Fruit fly (Drosophila melanogaster) whole organism, embryonic: ENCODE results near the gene CG15296.

ENCODE experiments used
- Asciz ChIP-seq: fragments of 200-800 bp; sonication (Bioruptor generic); optimal IDR thresholded peaks from 2 replicates; lab custom pipeline; 2017; ENCODE audit warnings: missing biosample characterization, mild to moderate bottlenecking, missing genetic modification characterization, missing genetic modification reagents
- Awh ChIP-seq: fragments of 200-800 bp; sonication (Bioruptor generic); IDR thresholded peaks from 2 replicates; pipeline ENCODE4, ENCODE4 v1.3.6; 2022; ENCODE audit warnings: missing biosample characterization, missing genetic modification characterization
- CG11085 ChIP-seq: fragments of 200-800 bp; sonication (Bioruptor generic); IDR thresholded peaks from 2 replicates; pipeline ENCODE4 v1.3.6; 2022; ENCODE audit warnings: missing biosample characterization, missing genetic modification characterization
- CG11456 ChIP-seq: fragments of 200-800 bp; sonication (Bioruptor generic); IDR thresholded peaks from 3 replicates; pipeline ENCODE4 v1.3.6; 2022; ENCODE audit warnings: missing biosample characterization, missing genetic modification characterization
- CG11504 ChIP-seq: fragments of 200-800 bp; sonication (Bioruptor generic); optimal IDR thresholded peaks from 3 replicates; lab custom pipeline; 2019; ENCODE audit warnings: missing biosample characterization, mild to moderate bottlenecking, missing genetic modification characterization, moderate library complexity
- CG13424 ChIP-seq: fragments of 200-800 bp; sonication (Bioruptor generic); optimal IDR thresholded peaks from 2 replicates; lab custom pipeline; 2019; ENCODE audit warnings: missing biosample characterization, mild to moderate bottlenecking, missing genetic modification characterization, moderate library complexity
- CG14710 ChIP-seq: fragments of 200-800 bp; sonication (Bioruptor generic); optimal IDR thresholded peaks from 3 replicates; lab custom pipeline; 2019; ENCODE audit warnings: missing biosample characterization, mild to moderate bottlenecking, missing genetic modification characterization, moderate library complexity
- CG15011 ChIP-seq: fragments of 200-800 bp; sonication (Bioruptor generic); optimal IDR thresholded peaks from 3 replicates; lab custom pipeline; 2018; ENCODE audit warnings: missing biosample characterization, mild to moderate bottlenecking, missing genetic modification characterization
- CG15601 ChIP-seq: fragments of 200-800 bp; sonication (Bioruptor generic); optimal IDR thresholded peaks from 3 replicates; lab custom pipeline; 2019; ENCODE audit warnings: missing biosample characterization, mild to moderate bottlenecking, missing genetic modification characterization, moderate library complexity
- CG17912 ChIP-seq: fragments of 200-800 bp; sonication (Bioruptor generic); optimal IDR thresholded peaks from 2 replicates; lab custom pipeline; 2018; ENCODE audit warnings: missing biosample characterization, mild to moderate bottlenecking, missing genetic modification characterization
- CG33213 ChIP-seq: fragments of 200-800 bp; sonication (Bioruptor generic); optimal IDR thresholded peaks from 3 replicates; lab custom pipeline; 2016; ENCODE audit warnings: missing biosample characterization, missing genetic modification characterization
- CG34376 ChIP-seq: fragments of 200-800 bp; sonication (Bioruptor generic); optimal IDR thresholded peaks from 2 replicates; lab custom pipeline; 2018; ENCODE audit warnings: missing biosample characterization, mild to moderate bottlenecking, missing genetic modification characterization
- CG6689 ChIP-seq: fragments of 200-800 bp; sonication (Bioruptor generic); IDR thresholded peaks from 2 replicates; pipeline ENCODE4 v1.3.6; 2022; ENCODE audit warnings: missing biosample characterization, missing genetic modification characterization
- CG6813 ChIP-seq: fragments of 200-800 bp; sonication (Bioruptor generic); optimal IDR thresholded peaks from 2 replicates; lab custom pipeline; 2017; ENCODE audit warnings: missing biosample characterization, missing genetic modification characterization, mild to moderate bottlenecking, moderate library complexity, missing genetic modification reagents
- CG7839 ChIP-seq: fragments of 200-800 bp; sonication (Bioruptor generic); optimal IDR thresholded peaks from 3 replicates; lab custom pipeline; 2018; ENCODE audit warnings: missing biosample characterization, mild to moderate bottlenecking, missing genetic modification characterization, moderate library complexity
- CG8290 ChIP-seq, 3 experiments: fragments of 200-800 bp; sonication (Bioruptor generic); optimal IDR thresholded peaks; 2 replicates each; lab custom pipeline; 2016 to 2019; ENCODE audit warnings: missing biosample characterization in 3 of 3, missing genetic modification characterization in 3 of 3, mild to moderate bottlenecking in 2 of 3, moderate library complexity in 1 of 3
- CG8359 ChIP-seq: fragments of 200-800 bp; sonication (Bioruptor generic); optimal IDR thresholded peaks from 2 replicates; lab custom pipeline; 2017; ENCODE audit warnings: missing biosample characterization, mild to moderate bottlenecking, missing genetic modification characterization, borderline replicate concordance
- CG9609 ChIP-seq: fragments of 200-800 bp; sonication (Bioruptor generic); optimal IDR thresholded peaks from 3 replicates; lab custom pipeline; 2016; ENCODE audit warnings: missing biosample characterization, missing genetic modification characterization
- CG9797 ChIP-seq: fragments of 200-800 bp; sonication (Bioruptor generic); optimal IDR thresholded peaks from 3 replicates; lab custom pipeline; 2018; ENCODE audit warnings: missing biosample characterization, mild to moderate bottlenecking, missing genetic modification characterization
- Chrac-16 ChIP-seq: fragments of 200-800 bp; sonication (Bioruptor generic); optimal IDR thresholded peaks from 3 replicates; lab custom pipeline; 2016; ENCODE audit warnings: missing biosample characterization, missing genetic modification characterization
- Dad ChIP-seq: fragments of 200-800 bp; sonication (Bioruptor generic); optimal IDR thresholded peaks from 3 replicates; lab custom pipeline; 2016; ENCODE audit warnings: missing biosample characterization, missing genetic modification characterization
- Dip2 ChIP-seq: fragments of 200-800 bp; sonication (Bioruptor generic); IDR thresholded peaks from 2 replicates; pipeline ENCODE4 v1.3.6; 2022; ENCODE audit warnings: missing biosample characterization, missing genetic modification characterization
- E2f1 ChIP-seq: fragments of 200-800 bp; sonication (Bioruptor generic); IDR thresholded peaks from 2 replicates; pipeline ENCODE4 v1.3.6; 2022; ENCODE audit warnings: missing biosample characterization, missing genetic modification characterization
- ERR ChIP-seq: fragments of 200-800 bp; sonication (Bioruptor generic); optimal IDR thresholded peaks from 2 replicates; lab custom pipeline; 2016; ENCODE audit warnings: missing biosample characterization, missing genetic modification characterization
- HLH54F ChIP-seq: fragments of 200-800 bp; sonication (Bioruptor generic); optimal IDR thresholded peaks from 3 replicates; lab custom pipeline; 2016; ENCODE audit warnings: missing biosample characterization, missing genetic modification characterization
- Hmx ChIP-seq: fragments of 200-800 bp; sonication (Bioruptor generic); optimal IDR thresholded peaks from 2 replicates; lab custom pipeline; 2016; ENCODE audit warnings: missing biosample characterization, missing genetic modification characterization
- Kr ChIP-seq: fragments of 200-800 bp; sonication (Bioruptor generic); optimal IDR thresholded peaks from 2 replicates; lab custom pipeline; 2017; ENCODE audit warnings: missing biosample characterization, mild to moderate bottlenecking, missing genetic modification characterization
- NC2α ChIP-seq: fragments of 200-800 bp; sonication (Bioruptor generic); optimal IDR thresholded peaks from 2 replicates; lab custom pipeline; 2016; ENCODE audit warnings: missing biosample characterization, missing genetic modification characterization
- Nf-YB ChIP-seq: fragments of 200-800 bp; sonication (Bioruptor generic); optimal IDR thresholded peaks from 3 replicates; lab custom pipeline; 2019; ENCODE audit warnings: missing biosample characterization, mild to moderate bottlenecking, missing genetic modification characterization, moderate library complexity
- PHDP ChIP-seq: fragments of 200-800 bp; sonication (Bioruptor generic); optimal IDR thresholded peaks from 3 replicates; lab custom pipeline; 2018; ENCODE audit warnings: missing biosample characterization, mild to moderate bottlenecking, missing genetic modification characterization, moderate library complexity
- Scr ChIP-seq: fragments of 200-800 bp; sonication (Bioruptor generic); IDR thresholded peaks from 2 replicates; pipeline ENCODE4 v1.3.6; 2022; ENCODE audit warnings: missing biosample characterization, missing genetic modification characterization; ENCODE audit not compliant: partially characterized antibody
- Trl ChIP-seq, 3 experiments: fragments of >200 bp in 2 of 3; fragments of 200-800 bp in 1 of 3; sonication (Bioruptor generic) in 1 of 3; optimal IDR thresholded peaks; 2 replicates in 1 of 3; 3 replicates in 2 of 3; lab custom pipeline; 2016 to 2017; ENCODE audit warnings: missing biosample characterization in 1 of 3, missing genetic modification characterization in 1 of 3
- Xrp1 ChIP-seq: fragments of 200-800 bp; sonication (Bioruptor generic); IDR thresholded peaks from 2 replicates; pipeline ENCODE4 v1.3.6; 2022; ENCODE audit warnings: missing biosample characterization, missing genetic modification characterization
- ab ChIP-seq: fragments of 200-800 bp; sonication (Bioruptor generic); optimal IDR thresholded peaks from 2 replicates; lab custom pipeline; 2016; ENCODE audit warnings: missing biosample characterization, missing genetic modification characterization
- ato ChIP-seq: fragments of 200-800 bp; sonication (Bioruptor generic); IDR thresholded peaks from 2 replicates; pipeline ENCODE4 v1.3.6; 2022; ENCODE audit warnings: missing biosample characterization, missing genetic modification characterization; ENCODE audit not compliant: partially characterized antibody
- da ChIP-seq: fragments of 200-800 bp; sonication (Bioruptor generic); optimal IDR thresholded peaks from 2 replicates; lab custom pipeline; 2016; ENCODE audit warnings: missing biosample characterization, missing genetic modification characterization
- fd102C ChIP-seq: fragments of 200-800 bp; sonication (Bioruptor generic); optimal IDR thresholded peaks from 2 replicates; lab custom pipeline; 2018; ENCODE audit warnings: missing biosample characterization, mild to moderate bottlenecking, missing genetic modification characterization, moderate library complexity
- ftz-f1 ChIP-seq: fragments of 200-800 bp; sonication (Bioruptor generic); optimal IDR thresholded peaks from 2 replicates; lab custom pipeline; 2016; ENCODE audit warnings: missing biosample characterization, missing genetic modification characterization
- nerfin-2 ChIP-seq: fragments of 200-800 bp; sonication (Bioruptor generic); IDR thresholded peaks from 2 replicates; pipeline ENCODE4 v1.3.6; 2022; ENCODE audit warnings: missing biosample characterization, missing genetic modification characterization; ENCODE audit not compliant: partially characterized antibody
- org-1 ChIP-seq: fragments of 200-800 bp; sonication (Bioruptor generic); optimal IDR thresholded peaks from 2 replicates; lab custom pipeline; 2017; ENCODE audit warnings: missing biosample characterization, missing genetic modification characterization
- pb ChIP-seq: fragments of 200-800 bp; sonication (Bioruptor generic); optimal IDR thresholded peaks from 3 replicates; lab custom pipeline; 2016; ENCODE audit warnings: missing biosample characterization, missing genetic modification characterization
- slou ChIP-seq: fragments of 200-800 bp; sonication (Bioruptor generic); optimal IDR thresholded peaks from 3 replicates; lab custom pipeline; 2016; ENCODE audit warnings: missing biosample characterization, missing genetic modification characterization
- tll ChIP-seq, 2 experiments: fragments of 200-800 bp in 1 of 2; fragments of >200 bp in 1 of 2; sonication (Bioruptor generic) in 1 of 2; optimal IDR thresholded peaks; 2 replicates each; lab custom pipeline; 2017 to 2019; ENCODE audit warnings: missing biosample characterization in 2 of 2, missing genetic modification characterization in 2 of 2, mild to moderate bottlenecking in 1 of 2, moderate library complexity in 1 of 2
- toy ChIP-seq: fragments of 200-800 bp; sonication (Bioruptor generic); IDR thresholded peaks from 2 replicates; pipeline ENCODE4 v1.3.6; 2022; ENCODE audit warnings: missing biosample characterization, missing genetic modification characterization
- ttk ChIP-seq: fragments of 200-800 bp; sonication (Bioruptor generic); IDR thresholded peaks from 2 replicates; pipeline ENCODE4 v2.1.2; 2022; ENCODE audit warnings: missing biosample characterization, missing genetic modification characterization
- tup ChIP-seq: fragments of 200-800 bp; sonication (Bioruptor generic); optimal IDR thresholded peaks from 2 replicates; lab custom pipeline; 2016; ENCODE audit warnings: missing biosample characterization, mild to moderate bottlenecking, missing genetic modification characterization, moderate library complexity
- wek ChIP-seq: fragments of 200-800 bp; sonication (Bioruptor generic); optimal IDR thresholded peaks from 3 replicates; lab custom pipeline; 2018; ENCODE audit warnings: missing biosample characterization, mild to moderate bottlenecking, missing genetic modification characterization, moderate library complexity
- zen2 ChIP-seq: fragments of 200-800 bp; sonication (Bioruptor generic); IDR thresholded peaks from 3 replicates; pipeline ENCODE4 v1.3.6; 2022; ENCODE audit warnings: missing biosample characterization, missing genetic modification characterization; ENCODE audit not compliant: partially characterized antibody

Gene CG15296

DNA sequence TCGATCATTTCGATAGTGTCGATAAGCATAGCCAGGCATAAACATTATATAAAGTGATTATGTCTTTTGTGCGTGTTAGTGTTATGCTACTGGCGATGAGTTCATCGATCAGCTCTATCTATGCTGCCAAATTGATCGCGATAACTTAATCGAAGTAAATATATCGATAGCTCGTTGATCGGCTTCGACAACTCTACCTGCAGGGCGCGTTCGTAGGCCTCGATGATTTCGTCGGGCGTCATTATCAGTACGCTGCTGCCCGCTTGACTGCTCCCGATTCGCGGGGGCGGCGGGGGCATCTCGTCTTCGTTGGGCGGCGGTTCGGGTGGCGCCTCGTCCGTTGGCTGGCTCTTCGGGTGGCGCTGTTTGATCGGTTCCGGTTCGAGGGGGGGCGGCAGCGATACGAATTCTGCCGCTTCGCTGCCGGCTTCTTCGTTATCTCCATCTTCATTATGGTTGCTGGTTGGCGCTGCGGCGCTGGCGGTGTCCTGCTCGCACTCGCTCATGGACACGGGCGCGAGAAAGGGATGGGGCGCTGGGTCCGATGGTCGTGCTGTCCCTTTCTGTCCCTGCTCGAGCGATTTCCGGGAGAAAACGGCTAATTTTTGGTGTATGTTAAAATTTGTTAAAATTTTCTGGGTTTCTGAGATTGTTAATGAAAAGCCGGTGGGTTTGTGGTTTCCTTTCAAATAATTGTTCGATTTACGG, 35.8 kb upstream of the CG15296 start, which contains the start of gene CG1628 (continued):
- TF ChIP-seq CG9797 (GFP tag; lab: Kevin White, UChicago), result no peak
- peak; percentile 14 for TF ChIP-seq NC2α (GFP tag; lab: Kevin White, UChicago)
- TF ChIP-seq ttk (GFP tag; lab: Robert Waterston, UW), result no peak; the same call in 1 of the 2 replicates
- TF ChIP-seq Dip2 (GFP tag; lab: Robert Waterston, UW), result no peak
- TF ChIP-seq CG11504 (tag; lab: Kevin White, UChicago), result no peak
- TF ChIP-seq CG9609, result no peak
- TF ChIP-seq Dad (GFP tag; lab: Kevin White, UChicago), result no peak
- no peak for TF ChIP-seq fd102C
- no peak for TF ChIP-seq tll (GFP tag; optimal IDR thresholded peaks at IDR 0.05; lab: Kevin White, UChicago)
- no peak for TF ChIP-seq tup (GFP tag; lab: Kevin White, UChicago)
- TF ChIP-seq CG15601 (tag; lab: Kevin White, UChicago), result peak; percentile 11
- peak; percentile 58 for TF ChIP-seq Scr (GFP tag; lab: Robert Waterston, UW)
- 0 out of 2 replicates have a peak, but pooled peaks have one; percentile 14 for TF ChIP-seq CG6689 (GFP tag; lab: Robert Waterston, UW)
- no peak for TF ChIP-seq CG33213
- no peak for TF ChIP-seq Hmx (GFP tag; lab: Kevin White, UChicago)
- no peak for TF ChIP-seq HLH54F (GFP tag; lab: Kevin White, UChicago)
- TF ChIP-seq CG14710 (tag; lab: Kevin White, UChicago), result peak; percentile 31
- peak; percentile 80 for TF ChIP-seq Nf-YB
- no peak for TF ChIP-seq CG8359
- TF ChIP-seq zen2 (GFP tag; lab: Robert Waterston, UW), result peak; percentile 53; the same call in 2 of the 3 replicates
- TF ChIP-seq Chrac-16 (GFP tag; lab: Kevin White, UChicago), result no peak
- TF ChIP-seq wek (GFP tag; lab: Kevin White, UChicago), result no peak
- TF ChIP-seq CG11085 (GFP tag; lab: Robert Waterston, UW), result no peak
- peak; percentile 80 for TF ChIP-seq ftz-f1 (GFP tag; lab: Kevin White, UChicago)
- no peak for TF ChIP-seq Asciz
- TF ChIP-seq ab, result no peak
- peak; percentile 7 for TF ChIP-seq org-1
- no peak for TF ChIP-seq Kr (GFP tag; lab: Kevin White, UChicago)
- TF ChIP-seq toy (GFP tag; lab: Robert Waterston, UW), result no peak
- no peak for TF ChIP-seq pb (GFP tag; lab: Kevin White, UChicago)
- TF ChIP-seq CG34376 (GFP tag; lab: Kevin White, UChicago), result peak; percentile 77
- TF ChIP-seq Trl (optimal IDR thresholded peaks at IDR 0.05; lab: Kevin White, UChicago), result no peak
- TF ChIP-seq Trl (GFP tag; optimal IDR thresholded peaks at IDR 0.05; lab: Kevin White, UChicago), result no peak
- no peak for TF ChIP-seq ERR (GFP tag; lab: Kevin White, UChicago)
- no peak for TF ChIP-seq slou (GFP tag; lab: Kevin White, UChicago)
- no peak for TF ChIP-seq CG15011
- no peak for TF ChIP-seq CG13424 (tag; lab: Kevin White, UChicago)
- TF ChIP-seq E2f1 (GFP tag; lab: Robert Waterston, UW), result peak; percentile 33; the same call in 1 of the 2 replicates
- TF ChIP-seq PHDP (tag; lab: Kevin White, UChicago), result no peak
- peak; percentile 14 for TF ChIP-seq CG17912 (GFP tag; lab: Kevin White, UChicago)
- peak; percentile 82 for TF ChIP-seq CG8290 (GFP tag; optimal IDR thresholded peaks at IDR 0.05; lab: Kevin White, UChicago)
- peak; percentile 64 to 85 for TF ChIP-seq CG8290 (tag; optimal IDR thresholded peaks at IDR 0.05; lab: Kevin White, UChicago)
- TF ChIP-seq nerfin-2 (GFP tag; lab: Robert Waterston, UW), result peak; percentile 39
- peak; percentile 35; the same call in 1 of the 2 replicates for TF ChIP-seq ato (GFP tag; lab: Robert Waterston, UW)
- TF ChIP-seq CG6813 (GFP tag; lab: Kevin White, UChicago), result peak; percentile 38
- no peak for TF ChIP-seq da (GFP tag; lab: Kevin White, UChicago)
- TF ChIP-seq Awh (GFP tag; lab: Robert Waterston, UW), result peak; percentile 64; the same call in 1 of the 2 replicates
- no peak for TF ChIP-seq Xrp1 (GFP tag; lab: Robert Waterston, UW)
- 0 out of 3 replicates have a peak, but pooled peaks have one; percentile 47 for TF ChIP-seq CG11456 (GFP tag; lab: Robert Waterston, UW)
- peak; percentile 4 for TF ChIP-seq CG7839 (tag; lab: Kevin White, UChicago)
